Worm (Caenorhabditis elegans) whole organism, L3 larva: ENCODE results near the gene idh-1.

Experiments
- ama-1 ChIP-seq: fragments of 150-350 bp; optimal IDR thresholded peaks from 2 replicates; lab custom pipeline; 2018
- jun-1 ChIP-seq: fragments of 150-350 bp; optimal IDR thresholded peaks from 2 replicates; lab custom pipeline; 2014; ENCODE audit warnings: missing biosample characterization, missing genetic modification reagents, missing genetic modification characterization
- pha-4 ChIP-seq: fragments of 150-350 bp; optimal IDR thresholded peaks from 2 replicates; lab custom pipeline; 2014; ENCODE audit warnings: missing biosample characterization, missing genetic modification reagents, missing genetic modification characterization

- TF ChIP-seq ama-1 (lab: Kevin White, UChicago) (peak; percentile 98), jun-1 (tag; lab: Kevin White, UChicago) (peak; percentile 91), pha-4 (tag; lab: Kevin White, UChicago) (peak; percentile 98)
These were observed 3.6 kb upstream of the idh-1 start for ce11 chrIV:9444417-9445026.
